Fruit fly (Drosophila melanogaster) whole organism, embryonic: Measurements from ENCODE around the gene Cyp4ac2.

Source experiments
- Atf6 ChIP-seq: fragments of 200-800 bp; sonication (Bioruptor generic); IDR thresholded peaks from 2 replicates; pipeline ENCODE4 v1.3.6; 2022; ENCODE audit warnings: missing biosample characterization, missing genetic modification characterization
- CG1024 ChIP-seq: fragments of 200-800 bp; sonication (Bioruptor generic); IDR thresholded peaks from 2 replicates; pipeline ENCODE4 v1.3.6; 2022; ENCODE audit warnings: missing biosample characterization, missing genetic modification characterization
- CG11085 ChIP-seq: fragments of 200-800 bp; sonication (Bioruptor generic); IDR thresholded peaks from 2 replicates; pipeline ENCODE4 v1.3.6; 2022; ENCODE audit warnings: missing biosample characterization, missing genetic modification characterization
- CG12391 ChIP-seq: fragments of 200-800 bp; sonication (Bioruptor generic); optimal IDR thresholded peaks from 3 replicates; lab custom pipeline; 2018; ENCODE audit warnings: missing biosample characterization, mild to moderate bottlenecking, missing genetic modification characterization, moderate library complexity
- CG12659 ChIP-seq: fragments of 200-800 bp; sonication (Bioruptor generic); optimal IDR thresholded peaks from 3 replicates; lab custom pipeline; 2017; ENCODE audit warnings: mild to moderate bottlenecking, missing biosample characterization, missing genetic modification reagents, missing genetic modification characterization
- CG13123 ChIP-seq: fragments of 200-800 bp; sonication (Bioruptor generic); optimal IDR thresholded peaks from 2 replicates; lab custom pipeline; 2016; ENCODE audit warnings: missing biosample characterization, missing genetic modification characterization
- CG15269 ChIP-seq: fragments of 200-800 bp; sonication (Bioruptor generic); optimal IDR thresholded peaks from 2 replicates; lab custom pipeline; 2018; ENCODE audit warnings: missing biosample characterization, mild to moderate bottlenecking, missing genetic modification characterization, moderate library complexity
- CG1603 ChIP-seq: fragments of 200-800 bp; sonication (Bioruptor generic); optimal IDR thresholded peaks from 2 replicates; lab custom pipeline; 2019; ENCODE audit warnings: missing biosample characterization, mild to moderate bottlenecking, missing genetic modification characterization, moderate library complexity
- CG17359 ChIP-seq: fragments of 200-800 bp; sonication (Bioruptor generic); optimal IDR thresholded peaks from 3 replicates; lab custom pipeline; 2018; ENCODE audit warnings: missing biosample characterization, mild to moderate bottlenecking, missing genetic modification characterization, moderate library complexity
- CG18619 ChIP-seq: fragments of 200-800 bp; sonication (Bioruptor generic); optimal IDR thresholded peaks from 3 replicates; lab custom pipeline; 2017; ENCODE audit warnings: missing biosample characterization, mild to moderate bottlenecking, missing genetic modification characterization
- CG2199 ChIP-seq: fragments of 200-800 bp; sonication (Bioruptor generic); IDR thresholded peaks from 3 replicates; pipeline ENCODE4 v1.3.6; 2022; ENCODE audit warnings: missing biosample characterization, missing genetic modification characterization
- CG30403 ChIP-seq: fragments of 200-800 bp; sonication (Bioruptor generic); optimal IDR thresholded peaks from 3 replicates; lab custom pipeline; 2016; ENCODE audit warnings: missing biosample characterization, missing genetic modification characterization
- CG3847 ChIP-seq: fragments of 200-800 bp; sonication (Bioruptor generic); IDR thresholded peaks from 2 replicates; pipeline ENCODE4 v1.3.6; 2022; ENCODE audit warnings: missing biosample characterization, missing genetic modification characterization
- CG3995 ChIP-seq: fragments of 200-800 bp; sonication (Bioruptor generic); optimal IDR thresholded peaks from 3 replicates; lab custom pipeline; 2016; ENCODE audit warnings: missing biosample characterization, missing genetic modification characterization
- CG5245 ChIP-seq: fragments of 200-800 bp; sonication (Bioruptor generic); optimal IDR thresholded peaks from 3 replicates; lab custom pipeline; 2016; ENCODE audit warnings: missing biosample characterization, missing genetic modification characterization
- CG6683 ChIP-seq: fragments of 200-800 bp; sonication (Bioruptor generic); optimal IDR thresholded peaks from 2 replicates; lab custom pipeline; 2017; ENCODE audit warnings: missing biosample characterization, mild to moderate bottlenecking, missing genetic modification characterization, missing genetic modification reagents
- CG6813 ChIP-seq: fragments of 200-800 bp; sonication (Bioruptor generic); optimal IDR thresholded peaks from 2 replicates; lab custom pipeline; 2017; ENCODE audit warnings: missing biosample characterization, missing genetic modification characterization, mild to moderate bottlenecking, moderate library complexity, missing genetic modification reagents
- CG7357 ChIP-seq: fragments of 200-800 bp; sonication (Bioruptor generic); IDR thresholded peaks from 3 replicates; pipeline ENCODE4 v1.3.6; 2022; ENCODE audit warnings: missing biosample characterization, missing genetic modification characterization
- CG7963 ChIP-seq: fragments of 200-800 bp; sonication (Bioruptor generic); IDR thresholded peaks from 3 replicates; pipeline ENCODE4 v1.3.6; 2022; ENCODE audit warnings: missing biosample characterization, missing genetic modification characterization; ENCODE audit not compliant: partially characterized antibody
- CG8290 ChIP-seq, 3 experiments: fragments of 200-800 bp; sonication (Bioruptor generic); optimal IDR thresholded peaks; 2 replicates each; lab custom pipeline; 2016 to 2019; ENCODE audit warnings: missing biosample characterization in 3 of 3, missing genetic modification characterization in 3 of 3, mild to moderate bottlenecking in 2 of 3, moderate library complexity in 1 of 3
- Drgx ChIP-seq: fragments of 200-800 bp; sonication (Bioruptor generic); IDR thresholded peaks from 2 replicates; pipeline ENCODE4 v1.3.6; 2022; ENCODE audit warnings: missing biosample characterization, missing genetic modification characterization
- E2f2 ChIP-seq: fragments of 200-800 bp; sonication (Bioruptor generic); IDR thresholded peaks from 2 replicates; pipeline ENCODE4 v1.3.6; 2022; ENCODE audit warnings: missing biosample characterization, missing genetic modification characterization
- Fer3 ChIP-seq: fragments of 200-800 bp; sonication (Bioruptor generic); optimal IDR thresholded peaks from 2 replicates; lab custom pipeline; 2018; ENCODE audit warnings: missing biosample characterization, mild to moderate bottlenecking, missing genetic modification characterization, moderate library complexity
- HLH54F ChIP-seq: fragments of 200-800 bp; sonication (Bioruptor generic); optimal IDR thresholded peaks from 3 replicates; lab custom pipeline; 2016; ENCODE audit warnings: missing biosample characterization, missing genetic modification characterization
- Myb ChIP-seq: fragments of 200-800 bp; sonication (Bioruptor generic); optimal IDR thresholded peaks from 2 replicates; lab custom pipeline; 2016; ENCODE audit warnings: missing biosample characterization, missing genetic modification characterization
- Oli ChIP-seq: fragments of 200-800 bp; sonication (Bioruptor generic); optimal IDR thresholded peaks from 2 replicates; lab custom pipeline; 2018; ENCODE audit warnings: missing biosample characterization, mild to moderate bottlenecking, missing genetic modification characterization, moderate library complexity
- PHDP ChIP-seq: fragments of 200-800 bp; sonication (Bioruptor generic); optimal IDR thresholded peaks from 3 replicates; lab custom pipeline; 2018; ENCODE audit warnings: missing biosample characterization, mild to moderate bottlenecking, missing genetic modification characterization, moderate library complexity
- Ptx1 ChIP-seq: fragments of 200-800 bp; sonication (Bioruptor generic); IDR thresholded peaks from 2 replicates; pipeline ENCODE4 v1.3.6; 2022; ENCODE audit warnings: missing biosample characterization, missing genetic modification characterization
- Ravus ChIP-seq: fragments of 200-800 bp; sonication (Bioruptor generic); IDR thresholded peaks from 2 replicates; pipeline ENCODE4 v1.3.6; 2022; ENCODE audit warnings: missing biosample characterization, missing genetic modification characterization
- Side ChIP-seq: fragments of 200-800 bp; sonication (Bioruptor generic); optimal IDR thresholded peaks from 2 replicates; lab custom pipeline; 2016; ENCODE audit warnings: missing biosample characterization, missing genetic modification characterization
- Sin3A ChIP-seq: fragments of >200 bp; optimal IDR thresholded peaks from 2 replicates; lab custom pipeline; 2018
- Taf1 ChIP-seq: fragments of 200-800 bp; sonication (Bioruptor generic); IDR thresholded peaks from 2 replicates; pipeline ENCODE4 v1.3.6; 2022; ENCODE audit warnings: missing biosample characterization, missing genetic modification characterization
- YL-1 ChIP-seq: fragments of 200-800 bp; sonication (Bioruptor generic); optimal IDR thresholded peaks from 3 replicates; lab custom pipeline; 2017; ENCODE audit warnings: missing biosample characterization, mild to moderate bottlenecking, missing genetic modification characterization
- ac ChIP-seq: fragments of 200-800 bp; sonication (Bioruptor generic); optimal IDR thresholded peaks from 3 replicates; lab custom pipeline; 2017; ENCODE audit warnings: missing biosample characterization, mild to moderate bottlenecking, missing genetic modification characterization
- ap ChIP-seq: fragments of 200-800 bp; sonication (Bioruptor generic); IDR thresholded peaks from 2 replicates; pipeline ENCODE4 v1.3.6; 2022; ENCODE audit warnings: missing biosample characterization, missing genetic modification characterization
- br ChIP-seq: fragments of >200 bp; optimal IDR thresholded peaks from 2 replicates; lab custom pipeline; 2017
- btn ChIP-seq: fragments of 200-800 bp; sonication (Bioruptor generic); optimal IDR thresholded peaks from 2 replicates; lab custom pipeline; 2016; ENCODE audit warnings: missing biosample characterization, missing genetic modification characterization
- ci ChIP-seq: fragments of 200-800 bp; sonication (Bioruptor generic); IDR thresholded peaks from 3 replicates; pipeline ENCODE4 v1.3.6; 2022; ENCODE audit warnings: missing biosample characterization, missing genetic modification characterization
- dimm ChIP-seq: fragments of 200-800 bp; sonication (Bioruptor generic); IDR thresholded peaks from 2 replicates; pipeline ENCODE4 v1.3.6; 2022; ENCODE audit warnings: missing biosample characterization, missing genetic modification characterization
- dpn ChIP-seq, 2 experiments: fragments of 200-800 bp; sonication (Bioruptor generic); optimal IDR thresholded peaks; 3 replicates each; lab custom pipeline; 2016; ENCODE audit warnings: missing biosample characterization in 2 of 2, missing genetic modification characterization in 2 of 2
- fru ChIP-seq: fragments of >200 bp; optimal IDR thresholded peaks from 2 replicates; lab custom pipeline; 2017
- ind ChIP-seq: fragments of 200-800 bp; sonication (Bioruptor generic); optimal IDR thresholded peaks from 3 replicates; lab custom pipeline; 2016; ENCODE audit warnings: missing biosample characterization, missing genetic modification characterization
- ken ChIP-seq: fragments of 200-800 bp; sonication (Bioruptor generic); IDR thresholded peaks from 3 replicates; pipeline ENCODE4 v1.3.6; 2022; ENCODE audit warnings: missing biosample characterization, missing genetic modification characterization
- nmo ChIP-seq: fragments of 200-800 bp; sonication (Bioruptor generic); optimal IDR thresholded peaks from 2 replicates; lab custom pipeline; 2018; ENCODE audit warnings: missing biosample characterization, mild to moderate bottlenecking, missing genetic modification characterization, moderate library complexity
- nom ChIP-seq: fragments of 200-800 bp; sonication (Bioruptor generic); optimal IDR thresholded peaks from 2 replicates; lab custom pipeline; 2017; ENCODE audit warnings: missing biosample characterization, missing genetic modification characterization, mild to moderate bottlenecking, moderate library complexity, missing genetic modification reagents
- pan ChIP-seq, 4 experiments: fragments of >200 bp in 3 of 4; fragments of 200-800 bp in 1 of 4; sonication (Bioruptor generic) in 1 of 4; optimal IDR thresholded peaks in 3 of 4; IDR thresholded peaks in 1 of 4; 2 replicates each; pipeline versions ENCODE4 v1.3.6 to Lab custom; 2017 to 2022; ENCODE audit warnings: missing biosample characterization in 2 of 4, missing genetic modification characterization in 2 of 4, mixed read lengths in 1 of 4
- salm ChIP-seq: fragments of 200-800 bp; sonication (Bioruptor generic); optimal IDR thresholded peaks from 2 replicates; lab custom pipeline; 2018; ENCODE audit warnings: missing biosample characterization, mild to moderate bottlenecking, missing genetic modification characterization
- slou ChIP-seq: fragments of 200-800 bp; sonication (Bioruptor generic); optimal IDR thresholded peaks from 3 replicates; lab custom pipeline; 2016; ENCODE audit warnings: missing biosample characterization, missing genetic modification characterization
- tap ChIP-seq: fragments of 200-800 bp; optimal IDR thresholded peaks from 3 replicates; lab custom pipeline; 2019; ENCODE audit warnings: missing biosample characterization, mild to moderate bottlenecking, missing genetic modification characterization, moderate library complexity
- wdn ChIP-seq: fragments of 200-800 bp; sonication (Bioruptor generic); IDR thresholded peaks from 2 replicates; pipeline ENCODE4 v1.3.6; 2022; ENCODE audit warnings: missing biosample characterization, missing genetic modification characterization

Cyp4ac2 gene

DNA sequence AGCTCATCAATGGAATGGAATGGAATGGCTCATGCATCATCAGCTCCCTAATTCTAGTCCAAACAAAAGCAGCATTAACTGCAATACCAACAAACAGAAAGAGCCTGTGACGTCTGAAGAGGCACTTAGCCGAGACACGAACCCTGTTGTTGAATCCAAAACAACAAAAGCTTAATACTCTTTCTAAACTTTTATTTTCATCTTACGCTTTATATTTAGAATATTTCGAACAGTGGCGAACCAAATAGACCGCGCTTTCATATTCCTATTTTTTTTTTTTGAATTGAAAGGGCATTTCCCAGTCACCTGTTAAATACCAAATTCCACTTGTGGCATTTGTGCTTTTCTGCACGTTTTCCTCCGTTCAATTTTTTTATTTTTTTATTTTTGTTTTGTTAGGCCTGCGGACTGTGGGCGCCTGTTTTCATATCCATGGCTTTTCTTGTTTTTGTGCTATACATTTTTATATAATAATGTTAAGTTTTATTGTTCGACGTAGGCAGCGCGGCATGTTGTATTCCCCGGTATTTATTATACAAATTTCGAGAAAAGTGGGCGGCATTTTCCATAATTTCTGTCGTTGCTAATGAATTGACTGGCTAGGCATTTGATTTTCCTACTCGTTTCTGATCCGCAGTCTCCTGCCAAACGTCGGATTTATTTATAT is 40.5 kb upstream of the Cyp4ac2 start (continued):
- no peak for TF ChIP-seq CG8290 (GFP tag; optimal IDR thresholded peaks at IDR 0.05; lab: Kevin White, UChicago)
- TF ChIP-seq CG8290 (tag; optimal IDR thresholded peaks at IDR 0.05; lab: Kevin White, UChicago): no peak
- no peak for TF ChIP-seq CG5245 (GFP tag; lab: Kevin White, UChicago)
- TF ChIP-seq CG15269 (tag; lab: Kevin White, UChicago): peak; percentile 26
- no peak for TF ChIP-seq btn (GFP tag; lab: Kevin White, UChicago)
- peak; percentile 0 for TF ChIP-seq Side (GFP tag; lab: Kevin White, UChicago)
- no peak for TF ChIP-seq CG1603 (tag; lab: Kevin White, UChicago)
- no peak for TF ChIP-seq ac
- TF ChIP-seq CG12659 (GFP tag; lab: Kevin White, UChicago): peak; percentile 16
- TF ChIP-seq Fer3 (tag; lab: Kevin White, UChicago): peak; percentile 18
- peak; percentile 17 for TF ChIP-seq CG12391 (tag; lab: Kevin White, UChicago)
- no peak for TF ChIP-seq nom (GFP tag; lab: Kevin White, UChicago)
- TF ChIP-seq CG11085: peak; percentile 28; the same call in 1 of the 2 replicates
- TF ChIP-seq salm (tag; lab: Kevin White, UChicago): no peak
- peak; percentile 11 for TF ChIP-seq nmo (GFP tag; lab: Kevin White, UChicago)
- peak; percentile 17 for TF ChIP-seq CG6813 (GFP tag; lab: Kevin White, UChicago)
- TF ChIP-seq CG18619: no peak
- TF ChIP-seq CG6683 (GFP tag; lab: Kevin White, UChicago): no peak
- TF ChIP-seq CG13123 (GFP tag; lab: Kevin White, UChicago): no peak
- TF ChIP-seq Drgx (GFP tag; lab: Robert Waterston, UW): peak; percentile 73; the same call in 1 of the 2 replicates
- no peak for TF ChIP-seq CG3995 (GFP tag; lab: Kevin White, UChicago)
- TF ChIP-seq ind (GFP tag; lab: Kevin White, UChicago): peak; percentile 15
- peak; percentile 33 for TF ChIP-seq ap (GFP tag; lab: Robert Waterston, UW)
- no peak for TF ChIP-seq CG7963 (GFP tag; lab: Robert Waterston, UW)
- TF ChIP-seq YL-1 (GFP tag; lab: Kevin White, UChicago): no peak
- TF ChIP-seq fru (lab: Kevin White, UChicago): no peak
- TF ChIP-seq CG2199 (GFP tag; lab: Robert Waterston, UW): peak; percentile 89
- TF ChIP-seq wdn (GFP tag; lab: Robert Waterston, UW): 0 out of 2 replicates have a peak, but pooled peaks have one; percentile 34
- TF ChIP-seq CG3847: 0 out of 2 replicates have a peak, but pooled peaks have one; percentile 10
- peak; percentile 39; the same call in 1 of the 2 replicates for TF ChIP-seq Atf6
- TF ChIP-seq slou (GFP tag; lab: Kevin White, UChicago): peak; percentile 54
- TF ChIP-seq PHDP (tag; lab: Kevin White, UChicago): peak; percentile 6
- TF ChIP-seq Ravus: no peak
- peak; percentile 3 for TF ChIP-seq Myb (GFP tag; lab: Kevin White, UChicago)
- TF ChIP-seq pan (optimal IDR thresholded peaks at IDR 0.05; lab: Kevin White, UChicago): no peak
- TF ChIP-seq pan (GFP tag; optimal IDR thresholded peaks at IDR 0.05 in 1 of 2, IDR thresholded peaks at IDR 0.05 in 1 of 2): peak in 1 of 2 experiments; percentile 36
- peak; percentile 22 for TF ChIP-seq CG30403 (GFP tag; lab: Kevin White, UChicago)
- no peak for TF ChIP-seq br (lab: Kevin White, UChicago)
- TF ChIP-seq ken (GFP tag; lab: Robert Waterston, UW): peak; percentile 58; the same call in 2 of the 3 replicates
- peak; percentile 31 for TF ChIP-seq Oli (tag; lab: Kevin White, UChicago)
- TF ChIP-seq dimm (GFP tag; lab: Robert Waterston, UW): no peak
- no peak for TF ChIP-seq Sin3A
- TF ChIP-seq E2f2 (GFP tag; lab: Robert Waterston, UW): peak; percentile 19; the same call in 1 of the 2 replicates
- peak; percentile 70 for TF ChIP-seq Ptx1
- no peak for TF ChIP-seq tap (tag; lab: Kevin White, UChicago)
- TF ChIP-seq CG1024: no peak
- TF ChIP-seq dpn (GFP tag; optimal IDR thresholded peaks at IDR 0.05; lab: Kevin White, UChicago): peak; percentile 15 to 30
- peak; percentile 30; the same call in 1 of the 3 replicates for TF ChIP-seq CG7357 (GFP tag; lab: Robert Waterston, UW)
- peak; percentile 2 for TF ChIP-seq HLH54F
- TF ChIP-seq CG17359 (tag; lab: Kevin White, UChicago): peak; percentile 12
- no peak for TF ChIP-seq Taf1 (GFP tag; lab: Robert Waterston, UW)
- 0 out of 3 replicates have a peak, but pooled peaks have one; percentile 37 for TF ChIP-seq ci (GFP tag; lab: Robert Waterston, UW)
